Worm (Caenorhabditis elegans) whole organism, midembryonic: ENCODE data around the gene Y37A1A.3.

ENCODE experiments used
- T22C8.4 ChIP-seq: fragments of 200-800 bp; sonication (Bioruptor generic); IDR thresholded peaks from 2 replicates; pipeline ENCODE4 v1.3.6; 2022; ENCODE audit warnings: missing genetic modification characterization, missing compliant biosample characterization
- cog-1 ChIP-seq: sonication (generic microtip); optimal IDR thresholded peaks from 2 replicates; lab custom pipeline; 2016; ENCODE audit warnings: missing genetic modification characterization, missing compliant biosample characterization
- flt-1 ChIP-seq: fragments of 200-800 bp; sonication (Bioruptor generic); IDR thresholded peaks from 2 replicates; pipeline ENCODE4 v1.3.6; 2022; ENCODE audit warnings: missing genetic modification characterization, missing compliant biosample characterization
- klf-2 ChIP-seq: fragments of 200-800 bp; sonication (Bioruptor generic); conservative IDR thresholded peaks from 2 replicates; pipeline ENCODE4 v1.3.6; 2022; ENCODE audit warnings: missing genetic modification reagents, missing genetic modification characterization, missing compliant biosample characterization
- med-1 ChIP-seq: sonication (generic microtip); optimal IDR thresholded peaks from 2 replicates; lab custom pipeline; 2017; ENCODE audit warnings: missing genetic modification characterization, mild to moderate bottlenecking, missing compliant biosample characterization, antibody characterized with exemption, missing genetic modification reagents; ENCODE audit not compliant: insufficient read depth
- ref-1 ChIP-seq: fragments of 200-800 bp; sonication (Bioruptor generic); conservative IDR thresholded peaks from 2 replicates; pipeline ENCODE4 v1.3.6; 2022; ENCODE audit warnings: missing genetic modification reagents, missing genetic modification characterization, missing compliant biosample characterization
- tab-1 ChIP-seq: fragments of 200-800 bp; sonication (Bioruptor generic); IDR thresholded peaks from 2 replicates; pipeline ENCODE4 v1.3.6; 2022; ENCODE audit warnings: missing genetic modification characterization, missing compliant biosample characterization
- ztf-23 ChIP-seq: fragments of 200-800 bp; sonication (Bioruptor generic); IDR thresholded peaks from 2 replicates; pipeline ENCODE4 v1.3.6; 2022; ENCODE audit warnings: missing genetic modification reagents, missing genetic modification characterization, missing compliant biosample characterization
- ztf-29 ChIP-seq: fragments of 200-800 bp; sonication (Bioruptor generic); IDR thresholded peaks from 2 replicates; pipeline ENCODE4 v1.3.6; 2022; ENCODE audit warnings: missing genetic modification reagents, missing genetic modification characterization, missing compliant biosample characterization

Gene Y37A1A.3

ce11 chrIV:13902774-13903173 lies at the start of gene Y37A1A.3:
TSS of gene Y37A1A.3 (minus strand) at chrIV:13902874.
- TF ChIP-seq cog-1 (tag; lab: Kevin White, UChicago) = no peak
- no peak for TF ChIP-seq tab-1
- no peak for TF ChIP-seq klf-2 (GFP tag; lab: Robert Waterston, UW)
- TF ChIP-seq T22C8.4 (GFP tag; lab: Robert Waterston, UW) = no peak
- no peak for TF ChIP-seq ref-1 (GFP tag; lab: Robert Waterston, UW)
- no peak for TF ChIP-seq med-1 (GFP tag; lab: Kevin White, UChicago)

- TF ChIP-seq T22C8.4 (GFP tag; lab: Robert Waterston, UW) (no peak), flt-1 (no peak), cog-1 (tag; lab: Kevin White, UChicago) (no peak)
Observed at ce11 chrIV:13945188-13945587, 42.5 kb upstream of the Y37A1A.3 start.

- TF ChIP-seq ref-1 (GFP tag; lab: Robert Waterston, UW) = no peak
- no peak for TF ChIP-seq ztf-29 (GFP tag; lab: Robert Waterston, UW)
- no peak for TF ChIP-seq ztf-23 (GFP tag; lab: Robert Waterston, UW)
- TF ChIP-seq cog-1 (tag; lab: Kevin White, UChicago) = no peak
- TF ChIP-seq flt-1 = no peak
- TF ChIP-seq tab-1 = no peak
- no peak for TF ChIP-seq med-1 (GFP tag; lab: Kevin White, UChicago)
- TF ChIP-seq klf-2 (GFP tag; lab: Robert Waterston, UW) = no peak
- no peak for TF ChIP-seq T22C8.4 (GFP tag; lab: Robert Waterston, UW)
Observed at ce11 chrIV:13941640-13942039, 39.0 kb upstream of the Y37A1A.3 start.

ce11 chrIV:13940847-13941246 lies 38.2 kb upstream of the Y37A1A.3 start:
- TF ChIP-seq med-1 (GFP tag; lab: Kevin White, UChicago) (no peak), cog-1 (tag; lab: Kevin White, UChicago) (no peak), T22C8.4 (GFP tag; lab: Robert Waterston, UW) (no peak), ztf-29 (GFP tag; lab: Robert Waterston, UW) (no peak), flt-1 (no peak), tab-1 (no peak), klf-2 (GFP tag; lab: Robert Waterston, UW) (no peak), ref-1 (GFP tag; lab: Robert Waterston, UW) (no peak)

- TF ChIP-seq flt-1 = no peak
- no peak for TF ChIP-seq ref-1 (GFP tag; lab: Robert Waterston, UW)
- no peak for TF ChIP-seq cog-1 (tag; lab: Kevin White, UChicago)
- no peak for TF ChIP-seq tab-1
- TF ChIP-seq ztf-29 (GFP tag; lab: Robert Waterston, UW) = no peak
- no peak for TF ChIP-seq T22C8.4 (GFP tag; lab: Robert Waterston, UW)
- TF ChIP-seq ztf-23 (GFP tag; lab: Robert Waterston, UW) = no peak
Observed at ce11 chrIV:13934086-13934485, 31.4 kb upstream of the Y37A1A.3 start, which contains the start of gene Y37A1A.4. TSS of gene Y37A1A.4 (plus strand) at chrIV:13934386.

- TF ChIP-seq ztf-23 (GFP tag; lab: Robert Waterston, UW) (no peak), ref-1 (GFP tag; lab: Robert Waterston, UW) (no peak), med-1 (GFP tag; lab: Kevin White, UChicago) (no peak), flt-1 (no peak), cog-1 (tag; lab: Kevin White, UChicago) (no peak), ztf-29 (GFP tag; lab: Robert Waterston, UW) (no peak), klf-2 (GFP tag; lab: Robert Waterston, UW) (no peak), tab-1 (no peak), T22C8.4 (GFP tag; lab: Robert Waterston, UW) (no peak)
Observed at ce11 chrIV:13927641-13928040, 25.0 kb upstream of the Y37A1A.3 start.

- peak; percentile 48; the same call in 1 of the 2 replicates for TF ChIP-seq ztf-29 (GFP tag; lab: Robert Waterston, UW)
- peak; percentile 52 for TF ChIP-seq klf-2 (GFP tag; lab: Robert Waterston, UW)
- peak; percentile 81; the same call in 1 of the 2 replicates for TF ChIP-seq ztf-23 (GFP tag; lab: Robert Waterston, UW)
Observed at ce11 chrIV:13922289-13922688, 19.6 kb upstream of the Y37A1A.3 start.

- TF ChIP-seq klf-2 (GFP tag; lab: Robert Waterston, UW) (no peak), med-1 (GFP tag; lab: Kevin White, UChicago) (no peak), tab-1 (no peak), cog-1 (tag; lab: Kevin White, UChicago) (no peak), ztf-23 (GFP tag; lab: Robert Waterston, UW) (no peak), T22C8.4 (GFP tag; lab: Robert Waterston, UW) (no peak), ztf-29 (GFP tag; lab: Robert Waterston, UW) (no peak), flt-1 (no peak), ref-1 (GFP tag; lab: Robert Waterston, UW) (no peak)
Observed at ce11 chrIV:13919207-13919759, 16.6 kb upstream of the Y37A1A.3 start.

- TF ChIP-seq flt-1 (no peak), med-1 (GFP tag; lab: Kevin White, UChicago) (no peak), cog-1 (tag; lab: Kevin White, UChicago) (no peak), klf-2 (GFP tag; lab: Robert Waterston, UW) (no peak), ztf-29 (GFP tag; lab: Robert Waterston, UW) (no peak), ref-1 (GFP tag; lab: Robert Waterston, UW) (no peak)
Observed at ce11 chrIV:13912929-13913328, 10.3 kb upstream of the Y37A1A.3 start, which contains the start of gene Y37A1A.2. TSS of gene Y37A1A.2 (minus strand) at chrIV:13913029.

- TF ChIP-seq flt-1 (no peak), klf-2 (GFP tag; lab: Robert Waterston, UW) (no peak)
Observed at ce11 chrIV:13910931-13911330, 8.3 kb upstream of the Y37A1A.3 start.
